Fruit fly (Drosophila melanogaster) whole organism, embryonic: ENCODE measurements around the gene CG9733.
A peak's percentile ranks its signal among the peaks of the same experiment; 100 is the strongest.

ENCODE experiments used
- Blimp-1 ChIP-seq: fragments of 200-800 bp; sonication (Bioruptor generic); optimal IDR thresholded peaks from 3 replicates; lab custom pipeline; 2018; ENCODE audit warnings: missing biosample characterization, missing genetic modification characterization, mild to moderate bottlenecking, moderate library complexity, missing genetic modification reagents
- C15 ChIP-seq: fragments of 200-800 bp; sonication (Bioruptor generic); IDR thresholded peaks from 3 replicates; pipeline ENCODE4 v1.3.6; 2022; ENCODE audit warnings: missing biosample characterization, missing genetic modification characterization
- CG10462 ChIP-seq: fragments of 200-800 bp; sonication (Bioruptor generic); optimal IDR thresholded peaks from 2 replicates; lab custom pipeline; 2016; ENCODE audit warnings: missing biosample characterization, missing genetic modification characterization
- CG11504 ChIP-seq: fragments of 200-800 bp; sonication (Bioruptor generic); optimal IDR thresholded peaks from 3 replicates; lab custom pipeline; 2019; ENCODE audit warnings: missing biosample characterization, mild to moderate bottlenecking, missing genetic modification characterization, moderate library complexity
- CG13296 ChIP-seq: fragments of 200-800 bp; sonication (Bioruptor generic); optimal IDR thresholded peaks from 3 replicates; lab custom pipeline; 2018; ENCODE audit warnings: missing biosample characterization, mild to moderate bottlenecking, missing genetic modification characterization
- CG13775 ChIP-seq: fragments of 200-800 bp; sonication (Bioruptor generic); optimal IDR thresholded peaks from 3 replicates; lab custom pipeline; 2017; ENCODE audit warnings: missing biosample characterization, mild to moderate bottlenecking, missing genetic modification characterization
- CG17361 ChIP-seq: fragments of 200-800 bp; sonication (Bioruptor generic); IDR thresholded peaks from 3 replicates; pipeline ENCODE4 v1.3.6; 2022; ENCODE audit warnings: missing biosample characterization, missing genetic modification characterization
- CG2678 ChIP-seq: fragments of 200-800 bp; sonication (Bioruptor generic); optimal IDR thresholded peaks from 3 replicates; lab custom pipeline; 2019; ENCODE audit warnings: missing biosample characterization, mild to moderate bottlenecking, missing genetic modification characterization, moderate library complexity
- CG34376 ChIP-seq: fragments of 200-800 bp; sonication (Bioruptor generic); optimal IDR thresholded peaks from 2 replicates; lab custom pipeline; 2018; ENCODE audit warnings: missing biosample characterization, mild to moderate bottlenecking, missing genetic modification characterization
- CG4282 ChIP-seq: fragments of 200-800 bp; sonication (Bioruptor generic); optimal IDR thresholded peaks from 2 replicates; lab custom pipeline; 2016; ENCODE audit warnings: missing biosample characterization, missing genetic modification characterization
- CG4404 ChIP-seq: fragments of 200-800 bp; sonication (Bioruptor generic); IDR thresholded peaks from 2 replicates; pipeline ENCODE4 v1.3.6; 2022; ENCODE audit warnings: missing biosample characterization, missing genetic modification characterization
- CG4854 ChIP-seq: fragments of 200-800 bp; sonication (Bioruptor generic); optimal IDR thresholded peaks from 2 replicates; lab custom pipeline; 2016; ENCODE audit warnings: missing biosample characterization, missing genetic modification characterization, inconsistent platforms
- CG6689 ChIP-seq: fragments of 200-800 bp; sonication (Bioruptor generic); IDR thresholded peaks from 2 replicates; pipeline ENCODE4 v1.3.6; 2022; ENCODE audit warnings: missing biosample characterization, missing genetic modification characterization
- CG7372 ChIP-seq: fragments of 200-800 bp; sonication (Bioruptor generic); IDR thresholded peaks from 2 replicates; pipeline ENCODE4 v1.3.6; 2022; ENCODE audit warnings: missing biosample characterization, missing genetic modification characterization
- CG7839 ChIP-seq: fragments of 200-800 bp; sonication (Bioruptor generic); optimal IDR thresholded peaks from 3 replicates; lab custom pipeline; 2018; ENCODE audit warnings: missing biosample characterization, mild to moderate bottlenecking, missing genetic modification characterization, moderate library complexity
- CG8089 ChIP-seq: fragments of 200-800 bp; sonication (Bioruptor generic); optimal IDR thresholded peaks from 3 replicates; lab custom pipeline; 2016; ENCODE audit warnings: missing biosample characterization, missing genetic modification characterization
- CG8388 ChIP-seq: fragments of 200-800 bp; sonication (Bioruptor generic); optimal IDR thresholded peaks from 2 replicates; lab custom pipeline; 2019; ENCODE audit warnings: missing biosample characterization, mild to moderate bottlenecking, missing genetic modification characterization, moderate library complexity
- CG8924 ChIP-seq: fragments of 200-800 bp; optimal IDR thresholded peaks from 3 replicates; lab custom pipeline; 2019; ENCODE audit warnings: missing biosample characterization, mild to moderate bottlenecking, missing genetic modification characterization, moderate library complexity
- CG9727 ChIP-seq: fragments of 200-800 bp; sonication (Bioruptor generic); optimal IDR thresholded peaks from 3 replicates; lab custom pipeline; 2017; ENCODE audit warnings: missing biosample characterization, mild to moderate bottlenecking, missing genetic modification characterization
- Dbx ChIP-seq: fragments of 200-800 bp; sonication (Bioruptor generic); IDR thresholded peaks from 3 replicates; pipeline ENCODE4 v1.3.6; 2022; ENCODE audit warnings: missing biosample characterization, missing genetic modification characterization
- Doc2 ChIP-seq: fragments of 200-800 bp; sonication (Bioruptor generic); IDR thresholded peaks from 2 replicates; pipeline ENCODE4 v1.3.6; 2022; ENCODE audit warnings: missing biosample characterization, missing genetic modification characterization
- H15 ChIP-seq: fragments of 200-800 bp; sonication (Bioruptor generic); IDR thresholded peaks from 3 replicates; pipeline ENCODE4 v1.3.6; 2022; ENCODE audit warnings: missing biosample characterization, missing genetic modification characterization
- HLHmδ ChIP-seq: fragments of 200-800 bp; sonication (Bioruptor generic); optimal IDR thresholded peaks from 2 replicates; lab custom pipeline; 2018; ENCODE audit warnings: missing biosample characterization, mild to moderate bottlenecking, missing genetic modification characterization, moderate library complexity
- Hand ChIP-seq: fragments of 200-800 bp; sonication (Bioruptor generic); optimal IDR thresholded peaks from 2 replicates; lab custom pipeline; 2017; ENCODE audit warnings: mild to moderate bottlenecking, missing biosample characterization, missing genetic modification reagents, missing genetic modification characterization
- Hey ChIP-seq: fragments of 200-800 bp; sonication (Bioruptor generic); optimal IDR thresholded peaks from 3 replicates; lab custom pipeline; 2018; ENCODE audit warnings: missing biosample characterization, mild to moderate bottlenecking, missing genetic modification characterization
- HmgZ ChIP-seq: fragments of 200-800 bp; sonication (Bioruptor generic); optimal IDR thresholded peaks from 2 replicates; lab custom pipeline; 2018; ENCODE audit warnings: missing biosample characterization, mild to moderate bottlenecking, missing genetic modification characterization
- Hmr ChIP-seq: fragments of 200-800 bp; sonication (Bioruptor generic); optimal IDR thresholded peaks from 3 replicates; lab custom pipeline; 2017; ENCODE audit warnings: mild to moderate bottlenecking, missing biosample characterization, missing genetic modification reagents, missing genetic modification characterization
- Hr3 ChIP-seq: fragments of 200-800 bp; sonication (Bioruptor generic); optimal IDR thresholded peaks from 3 replicates; lab custom pipeline; 2016; ENCODE audit warnings: missing biosample characterization, missing genetic modification characterization
- Hr51 ChIP-seq, 2 experiments: fragments of 200-800 bp; sonication (Bioruptor generic); optimal IDR thresholded peaks; 2 replicates in 1 of 2; 3 replicates in 1 of 2; lab custom pipeline; 2016 to 2018; ENCODE audit warnings: missing biosample characterization in 2 of 2, missing genetic modification characterization in 2 of 2, mild to moderate bottlenecking in 1 of 2, moderate library complexity in 1 of 2
- Kr ChIP-seq: fragments of 200-800 bp; sonication (Bioruptor generic); optimal IDR thresholded peaks from 2 replicates; lab custom pipeline; 2017; ENCODE audit warnings: missing biosample characterization, mild to moderate bottlenecking, missing genetic modification characterization
- MESR4 ChIP-seq: fragments of 200-800 bp; sonication (Bioruptor generic); optimal IDR thresholded peaks from 2 replicates; lab custom pipeline; 2018; ENCODE audit warnings: missing biosample characterization, mild to moderate bottlenecking, missing genetic modification characterization, moderate library complexity
- Meics ChIP-seq: fragments of 200-800 bp; sonication (Bioruptor generic); optimal IDR thresholded peaks from 2 replicates; lab custom pipeline; 2017; ENCODE audit warnings: missing biosample characterization, mild to moderate bottlenecking, missing genetic modification characterization
- Sox100B ChIP-seq: fragments of 200-800 bp; sonication (Bioruptor generic); optimal IDR thresholded peaks from 3 replicates; lab custom pipeline; 2018; ENCODE audit warnings: missing biosample characterization, mild to moderate bottlenecking, missing genetic modification characterization
- Ssrp ChIP-seq: fragments of 200-800 bp; sonication (Bioruptor generic); optimal IDR thresholded peaks from 2 replicates; lab custom pipeline; 2018; ENCODE audit warnings: missing biosample characterization, mild to moderate bottlenecking, missing genetic modification characterization, moderate library complexity
- ara ChIP-seq: fragments of 200-800 bp; sonication (Bioruptor generic); IDR thresholded peaks from 2 replicates; pipeline ENCODE4 v1.3.6; 2022; ENCODE audit warnings: missing biosample characterization, missing genetic modification characterization
- disco-r ChIP-seq: fragments of 200-800 bp; sonication (Bioruptor generic); optimal IDR thresholded peaks from 2 replicates; lab custom pipeline; 2016; ENCODE audit warnings: missing biosample characterization, missing genetic modification characterization
- dmrt11E ChIP-seq: fragments of 200-800 bp; sonication (Bioruptor generic); optimal IDR thresholded peaks from 3 replicates; lab custom pipeline; 2018; ENCODE audit warnings: missing biosample characterization, mild to moderate bottlenecking, missing genetic modification characterization, moderate library complexity
- esg ChIP-seq: fragments of 200-800 bp; sonication (Bioruptor generic); conservative IDR thresholded peaks from 2 replicates; pipeline ENCODE4 v1.3.6; 2022; ENCODE audit warnings: missing biosample characterization, missing genetic modification characterization
- grau ChIP-seq: fragments of 200-800 bp; optimal IDR thresholded peaks from 3 replicates; lab custom pipeline; 2019; ENCODE audit warnings: missing biosample characterization, mild to moderate bottlenecking, missing genetic modification characterization, moderate library complexity
- grn ChIP-seq: fragments of 200-800 bp; sonication (Bioruptor generic); optimal IDR thresholded peaks from 3 replicates; lab custom pipeline; 2017; ENCODE audit warnings: missing biosample characterization, missing genetic modification characterization
- hth ChIP-seq: fragments of >200 bp; optimal IDR thresholded peaks from 2 replicates; lab custom pipeline; 2017; ENCODE audit warnings: inconsistent platforms
- kni ChIP-seq: fragments of 200-800 bp; sonication (Bioruptor generic); optimal IDR thresholded peaks from 3 replicates; lab custom pipeline; 2017; ENCODE audit warnings: mild to moderate bottlenecking, missing biosample characterization, missing genetic modification reagents, missing genetic modification characterization
- nmo ChIP-seq: fragments of 200-800 bp; sonication (Bioruptor generic); optimal IDR thresholded peaks from 2 replicates; lab custom pipeline; 2018; ENCODE audit warnings: missing biosample characterization, mild to moderate bottlenecking, missing genetic modification characterization, moderate library complexity
- otp ChIP-seq: fragments of 200-800 bp; sonication (Bioruptor generic); IDR thresholded peaks from 3 replicates; pipeline ENCODE4, ENCODE4 v1.3.6; 2022; ENCODE audit warnings: missing biosample characterization, missing genetic modification characterization
- sens ChIP-seq: fragments of 200-800 bp; sonication (Bioruptor generic); peaks from one replicate; lab custom pipeline; 2016; ENCODE audit warnings: missing biosample characterization, missing genetic modification characterization
- slbo ChIP-seq: fragments of 200-800 bp; sonication (Bioruptor generic); IDR thresholded peaks from 2 replicates; pipeline ENCODE4 v1.3.6; 2022; ENCODE audit warnings: missing biosample characterization, missing genetic modification characterization
- tio ChIP-seq: fragments of 200-800 bp; sonication (Bioruptor generic); optimal IDR thresholded peaks from 2 replicates; lab custom pipeline; 2017; ENCODE audit warnings: missing biosample characterization, missing genetic modification characterization, inconsistent platforms
- zfh1 ChIP-seq: fragments of 200-800 bp; sonication (Bioruptor generic); IDR thresholded peaks from 3 replicates; pipeline ENCODE4 v1.3.6; 2022; ENCODE audit warnings: missing biosample characterization, missing genetic modification characterization

Gene CG9733

dm6 chr3R:30224577-30224976, 21.9 kb downstream of the CG9733 start (continued):
- peak; percentile 11 for TF ChIP-seq Blimp-1 (GFP tag; lab: Kevin White, UChicago)
- TF ChIP-seq Hmr (GFP tag; lab: Kevin White, UChicago): peak; percentile 10
- TF ChIP-seq C15 (GFP tag; lab: Robert Waterston, UW): no peak
- TF ChIP-seq Dbx (GFP tag; lab: Robert Waterston, UW): no peak

DNA sequence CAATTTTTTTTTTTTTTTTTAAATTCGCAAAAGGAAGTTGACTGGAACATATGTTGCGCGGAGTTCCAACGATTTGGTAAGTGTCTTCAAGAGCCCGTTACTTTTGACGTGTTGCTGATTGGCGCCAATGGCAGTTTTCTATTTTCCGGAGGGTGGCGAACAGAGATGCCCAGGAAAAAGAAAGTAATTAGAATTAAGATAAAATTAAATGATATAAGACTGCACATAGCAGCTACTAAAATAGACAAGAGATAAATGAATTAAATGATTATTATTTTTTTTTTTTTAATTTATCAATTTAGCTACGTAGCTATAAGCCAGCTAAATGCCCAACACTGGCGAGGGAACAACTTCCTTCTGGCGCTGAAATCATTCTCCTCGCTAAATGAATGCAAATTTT, 24.3 kb downstream of the CG9733 start:
- TF ChIP-seq CG17361 (0 out of 3 replicates have a peak, but pooled peaks have one; percentile 20), sens (GFP tag; lab: Kevin White, UChicago) (peak; percentile 46), Kr (GFP tag; lab: Kevin White, UChicago) (no peak), Hand (GFP tag; lab: Kevin White, UChicago) (no peak), CG8089 (GFP tag; lab: Kevin White, UChicago) (no peak), dmrt11E (tag; lab: Kevin White, UChicago) (peak; percentile 63), H15 (0 out of 3 replicates have a peak, but pooled peaks have one; percentile 14), zfh1 (GFP tag; lab: Robert Waterston, UW) (peak; percentile 59; the same call in 1 of the 3 replicates), CG13775 (GFP tag; lab: Kevin White, UChicago) (peak; percentile 14), CG7372 (GFP tag; lab: Robert Waterston, UW) (no peak), Hr51 (GFP tag; optimal IDR thresholded peaks at IDR 0.05; lab: Kevin White, UChicago) (peak in 1 of 2 experiments; percentile 19), Doc2 (GFP tag; lab: Robert Waterston, UW) (no peak), CG7839 (tag; lab: Kevin White, UChicago) (peak; percentile 41), CG11504 (peak; percentile 34), CG9727 (peak; percentile 20), CG13296 (GFP tag; lab: Kevin White, UChicago) (no peak), Sox100B (GFP tag; lab: Kevin White, UChicago) (peak; percentile 8), kni (GFP tag; lab: Kevin White, UChicago) (no peak), CG4404 (GFP tag; lab: Robert Waterston, UW) (peak; percentile 41; the same call in 1 of the 2 replicates), CG4854 (GFP tag; lab: Kevin White, UChicago) (no peak), Hmr (GFP tag; lab: Kevin White, UChicago) (no peak), nmo (GFP tag; lab: Kevin White, UChicago) (peak; percentile 12), disco-r (GFP tag; lab: Kevin White, UChicago) (no peak), Ssrp (peak; percentile 18), grau (tag; lab: Kevin White, UChicago) (peak; percentile 18), hth (lab: Kevin White, UChicago) (no peak), Blimp-1 (GFP tag; lab: Kevin White, UChicago) (peak; percentile 18), CG6689 (GFP tag; lab: Robert Waterston, UW) (peak; percentile 52; the same call in 1 of the 2 replicates), slbo (GFP tag; lab: Robert Waterston, UW) (peak; percentile 25; the same call in 1 of the 2 replicates), esg (GFP tag; lab: Robert Waterston, UW) (0 out of 2 replicates have a peak, but pooled peaks have one; percentile 18), Hey (tag; lab: Kevin White, UChicago) (no peak), CG8924 (tag; lab: Kevin White, UChicago) (no peak), ara (GFP tag; lab: Robert Waterston, UW) (peak; percentile 60; the same call in 1 of the 2 replicates), CG2678 (tag; lab: Kevin White, UChicago) (peak; percentile 27), CG10462 (GFP tag; lab: Kevin White, UChicago) (no peak), Meics (GFP tag; lab: Kevin White, UChicago) (no peak), HmgZ (tag; lab: Kevin White, UChicago) (no peak), CG8388 (peak; percentile 19), grn (no peak), MESR4 (GFP tag; lab: Kevin White, UChicago) (no peak), Hr3 (GFP tag; lab: Kevin White, UChicago) (no peak), HLHmδ (no peak), otp (GFP tag; lab: Robert Waterston, UW) (0 out of 3 replicates have a peak, but pooled peaks have one; percentile 12), CG4282 (GFP tag; lab: Kevin White, UChicago) (no peak), CG34376 (GFP tag; lab: Kevin White, UChicago) (no peak), tio (GFP tag; lab: Kevin White, UChicago) (no peak)
